Worm (Caenorhabditis elegans): ENCODE measurements around the gene ssq-1.
A peak's percentile ranks its signal among the peaks of the same experiment; 100 is the strongest.

ssq-1 gene

DNA sequence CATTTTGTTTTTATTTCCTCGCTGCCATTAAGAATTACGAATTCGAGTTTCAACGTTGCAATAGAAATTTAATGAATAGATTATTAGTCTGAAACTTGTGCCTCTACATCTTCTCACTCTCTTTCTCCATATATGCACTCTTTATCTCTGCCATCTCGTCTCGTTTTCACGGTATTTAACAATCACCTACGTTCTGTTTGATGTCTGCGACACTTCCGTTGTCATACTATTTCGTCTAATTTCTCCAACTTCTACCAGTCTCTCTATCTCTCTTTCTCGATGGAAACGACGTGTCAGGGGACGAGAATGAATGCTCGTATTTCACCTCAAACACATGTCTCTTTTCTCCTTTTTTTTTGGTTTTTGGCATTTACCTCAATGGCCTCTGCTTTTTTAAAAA lies 21.5 kb downstream of the ssq-1 start (continued):
- TF ChIP-seq let-607 (tag; optimal IDR thresholded peaks at IDR 0.05) (no peak), sptf-2 (GFP tag; optimal IDR thresholded peaks at IDR 0.05) (no peak), ztf-25 (GFP tag; IDR thresholded peaks at IDR 0.05) (no peak), ztf-6 (GFP tag; IDR thresholded peaks at IDR 0.05) (no peak), nfyb-1 (GFP tag; IDR thresholded peaks at IDR 0.05) (peak; percentile 22; the same call in 1 of the 2 replicates), ztf-26 (tag; optimal IDR thresholded peaks at IDR 0.05) (no peak), ceh-58 (GFP tag; IDR thresholded peaks at IDR 0.05) (no peak), nhr-179 (tag; optimal IDR thresholded peaks at IDR 0.05) (no peak), ceh-91 (GFP tag; IDR thresholded peaks at IDR 0.05) (no peak), madf-8 (GFP tag; conservative IDR thresholded peaks at IDR 0.05) (no peak), madf-6 (GFP tag; IDR thresholded peaks at IDR 0.05) (no peak), F37B4.10 (GFP tag; IDR thresholded peaks at IDR 0.05) (no peak), egl-44 (GFP tag; IDR thresholded peaks at IDR 0.05) (no peak), let-526 (GFP tag; IDR thresholded peaks at IDR 0.05) (no peak), dpl-1 (GFP tag; optimal IDR thresholded peaks at IDR 0.05) (no peak), F23B12.7 (tag; optimal IDR thresholded peaks at IDR 0.05; ENCODE audit: insufficient read depth) (no peak), attf-6 (GFP tag; IDR thresholded peaks at IDR 0.05) (no peak)

ce11 chrIV:9875646-9876045 lies 23.3 kb downstream of the ssq-1 start:
- TF ChIP-seq athp-1 (tag; optimal IDR thresholded peaks at IDR 0.05) (no peak), attf-5 (GFP tag; optimal IDR thresholded peaks at IDR 0.05) (peak; percentile 14), let-607 (tag; optimal IDR thresholded peaks at IDR 0.05) (peak in 1 of 2 experiments; percentile 8), atf-7 (tag; optimal IDR thresholded peaks at IDR 0.05) (peak; percentile 0), cebp-1 (GFP tag; IDR thresholded peaks at IDR 0.05) (no peak), cebp-1 (tag; optimal IDR thresholded peaks at IDR 0.05) (peak; percentile 47), egl-18 (GFP tag; IDR thresholded peaks at IDR 0.05) (no peak), lin-40 (tag; optimal IDR thresholded peaks at IDR 0.05) (peak; percentile 52), nhr-80 (tag; optimal IDR thresholded peaks at IDR 0.05) (peak; percentile 89)

ce11 chrIV:9878893-9879379 lies 26.6 kb downstream of the ssq-1 start, which contains the start of gene nhr-4:
nhr-4 (plus strand) TSS chrIV:9879329.
- TF ChIP-seq ekl-4 (GFP tag; IDR thresholded peaks at IDR 0.05): no peak
- no peak for TF ChIP-seq let-526 (GFP tag; IDR thresholded peaks at IDR 0.05)
- no peak for TF ChIP-seq nhr-80 (tag; optimal IDR thresholded peaks at IDR 0.05)
- no peak for TF ChIP-seq Y67H2A.10 (GFP tag; conservative IDR thresholded peaks at IDR 0.05)
- no peak for TF ChIP-seq T26A5.8 (tag; optimal IDR thresholded peaks at IDR 0.05)
- TF ChIP-seq madf-3 (GFP tag; IDR thresholded peaks at IDR 0.05): no peak
- no peak for TF ChIP-seq repo-1 (tag; optimal IDR thresholded peaks at IDR 0.05)
- TF ChIP-seq ceh-40 (GFP tag; IDR thresholded peaks at IDR 0.05): no peak
- no peak for TF ChIP-seq C17E4.6 (GFP tag; IDR thresholded peaks at IDR 0.05)

DNA sequence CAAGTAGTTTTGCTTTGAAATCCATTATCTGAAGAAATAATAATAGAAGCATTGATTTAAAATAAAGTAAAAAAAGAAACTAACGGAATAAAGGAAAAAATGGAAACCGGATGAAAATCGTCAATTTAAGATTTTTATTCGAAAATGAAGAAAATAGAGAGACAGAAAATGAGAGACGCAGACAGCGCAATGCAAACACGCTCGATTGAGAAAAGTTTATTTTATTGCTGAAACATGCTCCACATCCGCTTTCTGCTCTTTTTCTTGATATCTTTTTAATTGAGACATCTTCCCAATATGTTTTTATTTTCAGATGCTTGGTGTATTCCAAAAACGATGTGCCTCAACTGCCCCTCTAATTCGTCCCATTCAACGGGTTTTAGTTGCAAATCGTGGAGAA lies 31.9 kb downstream of the ssq-1 start, which contains the start of the genes prp-18 and mccc-1:
Gene prp-18, minus strand, starts transcription at position 127 of the 400 bp plus-strand sequence.
Gene mccc-1, plus strand, starts transcription at position 314 of the 400 bp plus-strand sequence.
- TF ChIP-seq hmg-1.2 (GFP tag; IDR thresholded peaks at IDR 0.05) (peak; percentile 77; the same call in 1 of the 2 replicates), snpc-3.4 (tag; optimal IDR thresholded peaks at IDR 0.05) (peak; percentile 8), snpc-4 (GFP tag; optimal IDR thresholded peaks at IDR 0.05) (no peak), snpc-4 (tag; optimal IDR thresholded peaks at IDR 0.05) (peak in 2 of 4 experiments; percentile 35 to 44), hlh-12 (tag; optimal IDR thresholded peaks at IDR 0.05) (no peak), him-1 (tag; optimal IDR thresholded peaks at IDR 0.05) (peak; percentile 23), dox-1 (GFP tag; IDR thresholded peaks at IDR 0.05) (peak; percentile 50; the same call in 1 of the 2 replicates), madf-8 (GFP tag; conservative IDR thresholded peaks at IDR 0.05) (no peak), unc-130 (GFP tag; optimal IDR thresholded peaks at IDR 0.05) (peak; percentile 2), hlh-26 (GFP tag; conservative IDR thresholded peaks at IDR 0.05) (no peak), Y53F4B.3 (GFP tag; IDR thresholded peaks at IDR 0.05) (no peak), egl-18 (GFP tag; IDR thresholded peaks at IDR 0.05) (no peak), sdz-38 (tag; optimal IDR thresholded peaks at IDR 0.05) (no peak), sea-2 (GFP tag; IDR thresholded peaks at IDR 0.05) (no peak), F23B12.7 (tag; optimal IDR thresholded peaks at IDR 0.05; ENCODE audit: insufficient read depth) (peak; percentile 63), lsl-1 (GFP tag; optimal IDR thresholded peaks at IDR 0.05) (peak; percentile 40), nhr-27 (tag; optimal IDR thresholded peaks at IDR 0.05) (no peak)

Measured in whole organism, young adult.